Worm (Caenorhabditis elegans) whole organism, midembryonic: Measurements from ENCODE around the gene ilys-2.

Source experiments
- T22C8.4 ChIP-seq: fragments of 200-800 bp; sonication (Bioruptor generic); IDR thresholded peaks from 2 replicates; pipeline ENCODE4 v1.3.6; 2022; ENCODE audit warnings: missing genetic modification characterization, missing compliant biosample characterization
- klf-2 ChIP-seq: fragments of 200-800 bp; sonication (Bioruptor generic); conservative IDR thresholded peaks from 2 replicates; pipeline ENCODE4 v1.3.6; 2022; ENCODE audit warnings: missing genetic modification reagents, missing genetic modification characterization, missing compliant biosample characterization
- ref-1 ChIP-seq: fragments of 200-800 bp; sonication (Bioruptor generic); conservative IDR thresholded peaks from 2 replicates; pipeline ENCODE4 v1.3.6; 2022; ENCODE audit warnings: missing genetic modification reagents, missing genetic modification characterization, missing compliant biosample characterization

DNA sequence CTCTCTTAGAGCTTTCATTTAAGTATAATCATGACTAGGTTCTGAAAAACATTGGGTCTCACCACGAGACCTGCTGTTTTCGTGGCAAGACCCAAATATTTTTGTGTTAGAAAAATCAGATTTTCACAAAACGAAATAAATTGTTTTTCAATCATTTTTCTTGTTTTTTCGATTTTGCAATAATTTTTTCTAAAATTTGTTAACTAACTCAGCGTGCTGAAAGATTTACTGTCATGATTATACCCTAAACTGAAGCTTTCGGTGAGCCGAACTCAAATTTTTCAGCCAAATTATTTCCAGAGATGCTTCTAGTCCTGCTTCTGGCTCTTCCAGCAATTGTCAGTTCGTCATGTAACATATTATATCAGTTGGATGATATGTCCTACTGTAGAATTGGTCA lies 14.5 kb downstream of the ilys-2 start, which contains the start of gene Y69A2AL.2:
- TF ChIP-seq klf-2 (no peak), ref-1 (GFP tag; lab: Robert Waterston, UW) (no peak), T22C8.4 (no peak)
